Worm (Caenorhabditis elegans): Measurements from ENCODE around the gene F23H12.5.

DNA sequence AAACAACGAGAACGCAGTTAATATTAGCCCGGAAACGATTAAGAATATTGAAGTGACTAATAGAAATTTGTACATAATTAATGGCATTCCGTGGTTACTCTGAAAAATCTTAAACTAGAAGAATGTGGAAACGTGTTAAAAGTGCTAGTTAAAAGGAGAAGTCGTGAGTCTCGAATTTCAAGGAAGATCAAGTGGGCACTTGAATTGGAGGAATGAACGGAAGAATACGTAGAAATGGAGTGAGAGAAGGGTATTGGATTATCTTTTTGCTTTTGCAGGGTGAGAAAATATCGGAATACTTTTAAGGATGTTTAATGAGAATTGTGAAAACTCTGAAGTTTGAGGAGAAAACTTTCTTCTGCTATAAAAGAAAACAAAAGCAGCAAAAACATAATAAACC lies 48.2 kb upstream of the F23H12.5 start, which contains the start of gene hpo-30:
- TF ChIP-seq snpc-4 (tag; optimal IDR thresholded peaks at IDR 0.05) (no peak), lin-39 (tag; optimal IDR thresholded peaks at IDR 0.05) (no peak), nhr-28 (tag; optimal IDR thresholded peaks at IDR 0.05) (no peak), ZK546.5 (tag; optimal IDR thresholded peaks at IDR 0.05) (no peak), ztf-11 (tag; optimal IDR thresholded peaks at IDR 0.05) (no peak), aly-2 (tag; optimal IDR thresholded peaks at IDR 0.05) (no peak), sea-2 (GFP tag; optimal IDR thresholded peaks at IDR 0.05) (no peak), pqm-1 (tag; optimal IDR thresholded peaks at IDR 0.05) (no peak), unc-39 (tag; optimal IDR thresholded peaks at IDR 0.05) (no peak), nhr-76 (tag; optimal IDR thresholded peaks at IDR 0.05) (no peak), elt-1 (tag; optimal IDR thresholded peaks at IDR 0.05) (no peak), hmg-11 (tag; optimal IDR thresholded peaks at IDR 0.05) (no peak)
